Worm (Caenorhabditis elegans): ENCODE measurements around the gene ZC239.16.
"Not testable (repeated sequence)": the region's sequence is repeated elsewhere in the genome, so short reads cannot be mapped to it uniquely, and the experiment has no call there.

Gene ZC239.16

ce11 chrII:3191544-3191943, 33.6 kb downstream of the ZC239.16 start, which contains the start of gene Y27F2A.9:
Gene Y27F2A.9 (minus strand): TSS chrII:3191644.
- TF ChIP-seq ceh-19 (GFP tag; optimal IDR thresholded peaks at IDR 0.05); nfya-1 (tag; optimal IDR thresholded peaks at IDR 0.05); che-1 (tag; optimal IDR thresholded peaks at IDR 0.05): not testable (repeated sequence)

- TF ChIP-seq ref-2, F13H6.1, dve-1 (tag; optimal IDR thresholded peaks at IDR 0.05): not testable (repeated sequence)
Measured at ce11 chrII:3189038-3189437, 36.1 kb downstream of the ZC239.16 start, which contains the start of gene Y27F2A.11. Gene Y27F2A.11 (plus strand): TSS chrII:3189338.

- no peak for TF ChIP-seq rnt-1 (tag; optimal IDR thresholded peaks at IDR 0.05)
- no peak for TF ChIP-seq ceh-9 (tag; optimal IDR thresholded peaks at IDR 0.05)
- no peak for TF ChIP-seq nhr-11 (tag; optimal IDR thresholded peaks at IDR 0.05)
- no peak for TF ChIP-seq pha-4 (tag; optimal IDR thresholded peaks at IDR 0.05)
- TF ChIP-seq ceh-19 (GFP tag; optimal IDR thresholded peaks at IDR 0.05) = no peak
- no peak for TF ChIP-seq syd-9 (tag; optimal IDR thresholded peaks at IDR 0.05)
- TF ChIP-seq C08G9.2 (tag; optimal IDR thresholded peaks at IDR 0.05) = no peak
- TF ChIP-seq ceh-30 (tag; optimal IDR thresholded peaks at IDR 0.05) = no peak
- no peak for TF ChIP-seq dve-1 (tag; optimal IDR thresholded peaks at IDR 0.05)
- TF ChIP-seq mec-3 (tag; optimal IDR thresholded peaks at IDR 0.05; ENCODE audit: borderline replicate concordance) = no peak
- no peak for TF ChIP-seq ceh-6 (GFP tag; optimal IDR thresholded peaks at IDR 0.05)
- no peak for TF ChIP-seq lim-6 (tag; optimal IDR thresholded peaks at IDR 0.05)
Measured at ce11 chrII:3185848-3186247, 39.3 kb downstream of the ZC239.16 start.

- not testable (repeated sequence) for TF ChIP-seq F13H6.1 (tag; optimal IDR thresholded peaks at IDR 0.05); hlh-15 (tag; optimal IDR thresholded peaks at IDR 0.05); ama-1 (optimal IDR thresholded peaks at IDR 0.05)
Measured at ce11 chrII:3184858-3185257, 40.3 kb downstream of the ZC239.16 start, which contains the start of gene sri-78. Gene sri-78 (plus strand): TSS chrII:3185158.

- TF ChIP-seq hlh-13 (GFP tag; optimal IDR thresholded peaks at IDR 0.05); unc-86 (tag; optimal IDR thresholded peaks at IDR 0.05); rnt-1 (tag; optimal IDR thresholded peaks at IDR 0.05): not testable (repeated sequence)
Measured at ce11 chrII:3183300-3183840, 41.7 kb downstream of the ZC239.16 start, which contains the start of the genes Y27F2A.6 and Y27F2A.8. Gene Y27F2A.6 (minus strand): TSS chrII:3183400. Gene Y27F2A.8 (plus strand): TSS chrII:3183790.

- not testable (repeated sequence) for TF ChIP-seq fkh-10 (GFP tag; optimal IDR thresholded peaks at IDR 0.05); pat-9 (tag; optimal IDR thresholded peaks at IDR 0.05); F13H6.1 (tag; optimal IDR thresholded peaks at IDR 0.05)
Measured at ce11 chrII:3177663-3178062, 47.5 kb downstream of the ZC239.16 start, which contains the start of gene sri-40. Gene sri-40 (plus strand): TSS chrII:3177963.
